Fruit fly (Drosophila melanogaster) Kc167 (cell line): ENCODE measurements around the gene CG32655.

Experiments
- Myc ChIP-seq: fragments of >200 bp; optimal IDR thresholded peaks from 2 replicates; lab custom pipeline; 2017; ENCODE audit warnings: missing external identifiers
- h ChIP-seq: fragments of >200 bp; optimal IDR thresholded peaks from 3 replicates; lab custom pipeline; 2018; ENCODE audit warnings: missing external identifiers
- insv ChIP-seq: fragments of >200 bp; optimal IDR thresholded peaks from 3 replicates; lab custom pipeline; 2018; ENCODE audit warnings: missing external identifiers
- ttk ChIP-seq: sonication (Bioruptor generic); optimal IDR thresholded peaks from 2 replicates; lab custom pipeline; 2017; ENCODE audit warnings: missing external identifiers

DNA sequence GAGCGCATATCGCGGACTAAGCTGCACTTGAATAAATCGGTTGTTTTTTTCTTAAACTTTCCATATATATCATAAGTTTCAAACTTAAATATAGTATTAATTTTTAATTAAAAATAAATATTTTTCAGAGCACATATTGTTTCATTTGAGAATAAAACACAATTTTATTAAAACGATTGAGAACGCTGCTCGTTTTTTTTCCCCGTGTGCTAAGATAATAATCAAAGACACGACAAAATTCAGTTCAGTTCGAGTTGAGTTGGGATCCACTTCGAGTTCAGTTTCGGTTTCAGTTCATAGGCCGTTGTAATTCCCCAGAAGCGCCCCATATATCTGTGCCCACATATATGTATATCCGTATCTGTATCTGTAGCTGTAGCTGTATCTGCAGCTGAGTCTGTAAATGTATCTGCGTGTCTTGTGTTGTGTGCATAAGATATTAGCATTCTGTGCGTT is 12.8 kb downstream of the CG32655 start:
- TF ChIP-seq insv (lab: Kevin White, UChicago) (no peak), ttk (no peak), Myc (lab: Kevin White, UChicago) (no peak), h (lab: Kevin White, UChicago) (no peak)
